Worm (Caenorhabditis elegans) whole organism, L4/young adult: Measurements from ENCODE around the gene him-17.

Source experiments
- W03F9.2 ChIP-seq: fragments of 150-350 bp; optimal IDR thresholded peaks from 2 replicates; lab custom pipeline; 2014; ENCODE audit warnings: missing biosample characterization, missing genetic modification characterization
- dao-5 ChIP-seq: sonication (generic microtip); optimal IDR thresholded peaks from 2 replicates; lab custom pipeline; 2016; ENCODE audit warnings: missing genotype, missing genetic modification characterization, moderate library complexity, missing compliant biosample characterization
- him-1 ChIP-seq: sonication (generic microtip); optimal IDR thresholded peaks from 2 replicates; lab custom pipeline; 2016; ENCODE audit warnings: missing genotype, missing genetic modification reagents, missing genetic modification characterization, missing compliant biosample characterization

ce11 chrV:13154225-13154624 lies 22.3 kb upstream of the him-17 start:
- TF ChIP-seq W03F9.2 (tag; lab: Kevin White, UChicago) (no peak), him-1 (tag; lab: Kevin White, UChicago) (no peak), dao-5 (no peak)
